Worm (Caenorhabditis elegans): Measurements from ENCODE around the gene T01G5.8.
"Not testable (repeated sequence)": the region's sequence is repeated elsewhere in the genome, so short reads cannot be mapped to it uniquely, and the experiment has no call there.

DNA sequence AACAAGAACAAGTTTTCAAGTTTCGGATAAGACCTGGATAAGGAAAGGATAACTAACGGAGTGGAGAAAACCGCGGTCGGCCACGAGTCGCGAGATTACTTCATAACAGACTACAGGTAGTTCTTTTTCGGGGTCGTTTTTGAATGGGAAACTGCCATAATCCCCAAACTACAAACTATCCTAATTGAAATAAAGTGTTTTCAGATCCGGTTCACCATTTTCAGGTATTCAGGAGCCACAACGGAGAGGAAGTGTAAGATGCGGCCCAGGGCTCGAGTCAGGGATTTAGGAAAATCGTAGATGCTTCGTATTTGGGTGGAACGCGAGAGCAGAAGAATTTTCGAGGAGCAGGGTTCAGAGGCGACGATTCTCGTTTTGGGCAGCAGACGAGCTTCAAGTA is at the start of gene T01G5.8:
- TF ChIP-seq cog-1 (tag; optimal IDR thresholded peaks at IDR 0.05); flt-1 (GFP tag; IDR thresholded peaks at IDR 0.05); T22C8.4 (GFP tag; IDR thresholded peaks at IDR 0.05); med-1 (GFP tag; optimal IDR thresholded peaks at IDR 0.05; ENCODE audit: insufficient read depth); ztf-29 (GFP tag; IDR thresholded peaks at IDR 0.05); tab-1 (GFP tag; IDR thresholded peaks at IDR 0.05): not testable (repeated sequence)
